Fruit fly (Drosophila melanogaster) whole organism, embryonic: Measurements from ENCODE around the gene CG17768.
A peak's percentile ranks its signal among the peaks of the same experiment; 100 is the strongest.

Source experiments
- Abd-B ChIP-seq: fragments of 200-800 bp; sonication (Bioruptor generic); optimal IDR thresholded peaks from 2 replicates; lab custom pipeline; 2018; ENCODE audit warnings: missing biosample characterization, mild to moderate bottlenecking, missing genetic modification characterization, moderate library complexity
- Aef1 ChIP-seq: fragments of 200-800 bp; sonication (Bioruptor generic); IDR thresholded peaks from 3 replicates; pipeline ENCODE4 v1.3.6; 2022; ENCODE audit warnings: missing biosample characterization, missing genetic modification characterization
- CG1024 ChIP-seq: fragments of 200-800 bp; sonication (Bioruptor generic); IDR thresholded peaks from 2 replicates; pipeline ENCODE4 v1.3.6; 2022; ENCODE audit warnings: missing biosample characterization, missing genetic modification characterization
- CG11398 ChIP-seq: fragments of 200-800 bp; sonication (Bioruptor generic); optimal IDR thresholded peaks from 2 replicates; lab custom pipeline; 2016; ENCODE audit warnings: missing biosample characterization, missing genetic modification characterization
- CG12391 ChIP-seq: fragments of 200-800 bp; sonication (Bioruptor generic); optimal IDR thresholded peaks from 3 replicates; lab custom pipeline; 2018; ENCODE audit warnings: missing biosample characterization, mild to moderate bottlenecking, missing genetic modification characterization, moderate library complexity
- CG12659 ChIP-seq: fragments of 200-800 bp; sonication (Bioruptor generic); optimal IDR thresholded peaks from 3 replicates; lab custom pipeline; 2017; ENCODE audit warnings: mild to moderate bottlenecking, missing biosample characterization, missing genetic modification reagents, missing genetic modification characterization
- CG14710 ChIP-seq: fragments of 200-800 bp; sonication (Bioruptor generic); optimal IDR thresholded peaks from 3 replicates; lab custom pipeline; 2019; ENCODE audit warnings: missing biosample characterization, mild to moderate bottlenecking, missing genetic modification characterization, moderate library complexity
- CG15514 ChIP-seq: fragments of 200-800 bp; sonication (Bioruptor generic); optimal IDR thresholded peaks from 3 replicates; lab custom pipeline; 2017; ENCODE audit warnings: missing biosample characterization, missing genetic modification characterization, mild to moderate bottlenecking, moderate library complexity, missing genetic modification reagents
- CG1647 ChIP-seq: fragments of 200-800 bp; sonication (Bioruptor generic); optimal IDR thresholded peaks from 3 replicates; lab custom pipeline; 2016; ENCODE audit warnings: missing biosample characterization, missing genetic modification characterization
- CG17361 ChIP-seq: fragments of 200-800 bp; sonication (Bioruptor generic); IDR thresholded peaks from 3 replicates; pipeline ENCODE4 v1.3.6; 2022; ENCODE audit warnings: missing biosample characterization, missing genetic modification characterization
- CG17802 ChIP-seq: fragments of 200-800 bp; sonication (Bioruptor generic); optimal IDR thresholded peaks from 2 replicates; lab custom pipeline; 2018; ENCODE audit warnings: missing biosample characterization, mild to moderate bottlenecking, missing genetic modification characterization, moderate library complexity
- CG18262 ChIP-seq: fragments of 200-800 bp; optimal IDR thresholded peaks from 3 replicates; lab custom pipeline; 2019; ENCODE audit warnings: missing biosample characterization, mild to moderate bottlenecking, missing genetic modification characterization, moderate library complexity
- CG2116 ChIP-seq: fragments of 200-800 bp; sonication (Bioruptor generic); optimal IDR thresholded peaks from 3 replicates; lab custom pipeline; 2018; ENCODE audit warnings: missing biosample characterization, mild to moderate bottlenecking, missing genetic modification characterization
- CG3281 ChIP-seq: fragments of 200-800 bp; sonication (Bioruptor generic); optimal IDR thresholded peaks from 3 replicates; lab custom pipeline; 2017; ENCODE audit warnings: missing biosample characterization, mild to moderate bottlenecking, missing genetic modification characterization
- CG3847 ChIP-seq: fragments of 200-800 bp; sonication (Bioruptor generic); IDR thresholded peaks from 2 replicates; pipeline ENCODE4 v1.3.6; 2022; ENCODE audit warnings: missing biosample characterization, missing genetic modification characterization
- CG4328 ChIP-seq: fragments of 200-800 bp; sonication (Bioruptor generic); optimal IDR thresholded peaks from 3 replicates; lab custom pipeline; 2017; ENCODE audit warnings: missing biosample characterization, missing genetic modification reagents, missing genetic modification characterization
- CG4617 ChIP-seq: fragments of 200-800 bp; sonication (Bioruptor generic); optimal IDR thresholded peaks from 3 replicates; lab custom pipeline; 2016; ENCODE audit warnings: missing biosample characterization, missing genetic modification characterization, borderline replicate concordance
- CG6791 ChIP-seq: fragments of 200-800 bp; sonication (Bioruptor generic); IDR thresholded peaks from 3 replicates; pipeline ENCODE4 v1.3.6; 2022; ENCODE audit warnings: missing biosample characterization, missing genetic modification characterization; ENCODE audit not compliant: partially characterized antibody
- CG7357 ChIP-seq: fragments of 200-800 bp; sonication (Bioruptor generic); IDR thresholded peaks from 3 replicates; pipeline ENCODE4 v1.3.6; 2022; ENCODE audit warnings: missing biosample characterization, missing genetic modification characterization
- CG8924 ChIP-seq: fragments of 200-800 bp; optimal IDR thresholded peaks from 3 replicates; lab custom pipeline; 2019; ENCODE audit warnings: missing biosample characterization, mild to moderate bottlenecking, missing genetic modification characterization, moderate library complexity
- Deaf1 ChIP-seq: fragments of 200-800 bp; optimal IDR thresholded peaks from 3 replicates; lab custom pipeline; 2019; ENCODE audit warnings: missing biosample characterization, mild to moderate bottlenecking, missing genetic modification characterization, moderate library complexity
- Dfd ChIP-seq, 2 experiments: fragments of >200 bp; optimal IDR thresholded peaks; 2 replicates each; lab custom pipeline; 2017; ENCODE audit warnings: missing biosample characterization in 2 of 2, missing genetic modification characterization in 2 of 2
- Dp ChIP-seq: fragments of 200-800 bp; sonication (Bioruptor generic); optimal IDR thresholded peaks from 2 replicates; lab custom pipeline; 2018; ENCODE audit warnings: missing biosample characterization, mild to moderate bottlenecking, missing genetic modification characterization, moderate library complexity
- E2f2 ChIP-seq: fragments of 200-800 bp; sonication (Bioruptor generic); IDR thresholded peaks from 2 replicates; pipeline ENCODE4 v1.3.6; 2022; ENCODE audit warnings: missing biosample characterization, missing genetic modification characterization
- Eip74EF ChIP-seq, 2 experiments: fragments of 200-800 bp in 1 of 2; fragments of >200 bp in 1 of 2; sonication (Bioruptor generic) in 1 of 2; optimal IDR thresholded peaks; 2 replicates each; lab custom pipeline; 2017 to 2019; ENCODE audit warnings: missing biosample characterization in 2 of 2, missing genetic modification characterization in 2 of 2, mild to moderate bottlenecking in 1 of 2, moderate library complexity in 1 of 2
- H2.0 ChIP-seq: fragments of 200-800 bp; sonication (Bioruptor generic); IDR thresholded peaks from 2 replicates; pipeline ENCODE4 v1.3.6; 2022; ENCODE audit warnings: missing biosample characterization, missing genetic modification characterization
- HLH54F ChIP-seq: fragments of 200-800 bp; sonication (Bioruptor generic); optimal IDR thresholded peaks from 3 replicates; lab custom pipeline; 2016; ENCODE audit warnings: missing biosample characterization, missing genetic modification characterization
- HLHmδ ChIP-seq: fragments of 200-800 bp; sonication (Bioruptor generic); optimal IDR thresholded peaks from 2 replicates; lab custom pipeline; 2018; ENCODE audit warnings: missing biosample characterization, mild to moderate bottlenecking, missing genetic modification characterization, moderate library complexity
- MBD-R2 ChIP-seq: fragments of 200-800 bp; sonication (Bioruptor generic); IDR thresholded peaks from 2 replicates; pipeline ENCODE4 v1.3.6; 2022; ENCODE audit warnings: missing biosample characterization, missing genetic modification characterization
- MESR4 ChIP-seq: fragments of 200-800 bp; sonication (Bioruptor generic); optimal IDR thresholded peaks from 2 replicates; lab custom pipeline; 2018; ENCODE audit warnings: missing biosample characterization, mild to moderate bottlenecking, missing genetic modification characterization, moderate library complexity
- Mes4 ChIP-seq: fragments of 200-800 bp; sonication (Bioruptor generic); optimal IDR thresholded peaks from 2 replicates; lab custom pipeline; 2016; ENCODE audit warnings: missing biosample characterization, missing genetic modification characterization
- Nf-YC ChIP-seq: fragments of 200-800 bp; optimal IDR thresholded peaks from 3 replicates; lab custom pipeline; 2019; ENCODE audit warnings: missing biosample characterization, mild to moderate bottlenecking, missing genetic modification characterization, moderate library complexity
- Ptx1 ChIP-seq: fragments of 200-800 bp; sonication (Bioruptor generic); IDR thresholded peaks from 2 replicates; pipeline ENCODE4 v1.3.6; 2022; ENCODE audit warnings: missing biosample characterization, missing genetic modification characterization
- Rfx ChIP-seq: fragments of 200-800 bp; sonication (Bioruptor generic); IDR thresholded peaks from 2 replicates; pipeline ENCODE4 v1.3.6; 2022; ENCODE audit warnings: missing biosample characterization, missing genetic modification characterization
- Sry-β ChIP-seq: fragments of 200-800 bp; sonication (Bioruptor generic); optimal IDR thresholded peaks from 2 replicates; lab custom pipeline; 2018; ENCODE audit warnings: missing biosample characterization, mild to moderate bottlenecking, missing genetic modification characterization, moderate library complexity
- hb ChIP-seq: fragments of 200-800 bp; sonication (Bioruptor generic); IDR thresholded peaks from 3 replicates; pipeline ENCODE4 v1.3.6; 2022; ENCODE audit warnings: missing biosample characterization, missing genetic modification characterization; ENCODE audit not compliant: partially characterized antibody
- inv ChIP-seq: fragments of 200-800 bp; sonication (Bioruptor generic); IDR thresholded peaks from 2 replicates; pipeline ENCODE4 v1.3.6; 2022; ENCODE audit warnings: missing biosample characterization, missing genetic modification characterization; ENCODE audit not compliant: partially characterized antibody
- lola ChIP-seq, 3 experiments: fragments of >200 bp in 2 of 3; fragments of 200-800 bp in 1 of 3; sonication (Bioruptor generic) in 1 of 3; optimal IDR thresholded peaks; 2 replicates each; lab custom pipeline; 2017 to 2019; ENCODE audit warnings: missing biosample characterization in 3 of 3, missing genetic modification characterization in 3 of 3, mild to moderate bottlenecking in 1 of 3, moderate library complexity in 1 of 3
- lov ChIP-seq, 2 experiments: fragments of 200-800 bp in 1 of 2; fragments of >200 bp in 1 of 2; sonication (Bioruptor generic) in 1 of 2; IDR thresholded peaks in 1 of 2; optimal IDR thresholded peaks in 1 of 2; 2 replicates in 1 of 2; 3 replicates in 1 of 2; pipeline versions ENCODE4 v1.3.6 to Lab custom; 2017 to 2022; ENCODE audit warnings: missing biosample characterization in 1 of 2, missing genetic modification characterization in 1 of 2
- nerfin-1 ChIP-seq: fragments of 200-800 bp; sonication (Bioruptor generic); optimal IDR thresholded peaks from 3 replicates; lab custom pipeline; 2019; ENCODE audit warnings: missing biosample characterization, mild to moderate bottlenecking, missing genetic modification characterization, moderate library complexity
- otp ChIP-seq: fragments of 200-800 bp; sonication (Bioruptor generic); IDR thresholded peaks from 3 replicates; pipeline ENCODE4, ENCODE4 v1.3.6; 2022; ENCODE audit warnings: missing biosample characterization, missing genetic modification characterization
- peb ChIP-seq: fragments of 200-800 bp; sonication (Bioruptor generic); IDR thresholded peaks from 2 replicates; pipeline ENCODE4 v1.3.6; 2022; ENCODE audit warnings: missing biosample characterization, missing genetic modification characterization
- phol ChIP-seq: fragments of 200-800 bp; sonication (Bioruptor generic); optimal IDR thresholded peaks from 3 replicates; lab custom pipeline; 2018; ENCODE audit warnings: missing biosample characterization, mild to moderate bottlenecking, missing genetic modification characterization, moderate library complexity
- sima ChIP-seq: fragments of 200-800 bp; sonication (Bioruptor generic); optimal IDR thresholded peaks from 2 replicates; lab custom pipeline; 2016; ENCODE audit warnings: missing biosample characterization, missing genetic modification characterization
- ssp ChIP-seq: fragments of 200-800 bp; sonication (Bioruptor generic); IDR thresholded peaks from 2 replicates; pipeline ENCODE4 v1.3.6; 2022; ENCODE audit warnings: missing biosample characterization, missing genetic modification characterization
- vvl ChIP-seq: fragments of 200-800 bp; sonication (Bioruptor generic); IDR thresholded peaks from 2 replicates; pipeline ENCODE4 v1.3.6; 2022; ENCODE audit warnings: missing biosample characterization, missing genetic modification characterization

The CG17768 gene

dm6 chr2L:10422643-10423606, 17.9 kb upstream of the CG17768 start, which contains the start of the genes pie and Wdfy2 (continued):
- TF ChIP-seq MESR4 (GFP tag; lab: Kevin White, UChicago) (peak; percentile 67), CG18262 (tag; lab: Kevin White, UChicago) (peak; percentile 31), ssp (GFP tag; lab: Robert Waterston, UW) (peak; percentile 97), Sry-β (GFP tag; lab: Kevin White, UChicago) (peak; percentile 36), CG17802 (tag; lab: Kevin White, UChicago) (peak; percentile 92), CG17361 (GFP tag; lab: Robert Waterston, UW) (peak; percentile 56; the same call in 1 of the 3 replicates), CG1647 (GFP tag; lab: Kevin White, UChicago) (no peak), CG3847 (no peak), E2f2 (GFP tag; lab: Robert Waterston, UW) (peak; percentile 79), CG8924 (tag; lab: Kevin White, UChicago) (peak; percentile 10), CG11398 (GFP tag; lab: Kevin White, UChicago) (no peak), MBD-R2 (GFP tag; lab: Robert Waterston, UW) (peak; percentile 40; the same call in 1 of the 2 replicates), Deaf1 (tag; lab: Kevin White, UChicago) (no peak), Mes4 (GFP tag; lab: Kevin White, UChicago) (no peak), lola (GFP tag; optimal IDR thresholded peaks at IDR 0.05; lab: Kevin White, UChicago) (peak in 2 of 3 experiments; percentile 14 to 94), H2.0 (GFP tag; lab: Robert Waterston, UW) (no peak), Dfd (GFP tag; optimal IDR thresholded peaks at IDR 0.05; lab: Kevin White, UChicago) (peak in 1 of 2 experiments; percentile 66), vvl (GFP tag; lab: Robert Waterston, UW) (peak; percentile 12; the same call in 1 of the 2 replicates), CG12391 (tag; lab: Kevin White, UChicago) (peak; percentile 9), CG3281 (GFP tag; lab: Kevin White, UChicago) (no peak), CG2116 (GFP tag; lab: Kevin White, UChicago) (peak; percentile 77), Nf-YC (tag; lab: Kevin White, UChicago) (peak; percentile 1), CG6791 (GFP tag; lab: Robert Waterston, UW) (no peak), HLH54F (GFP tag; lab: Kevin White, UChicago) (no peak), CG14710 (tag; lab: Kevin White, UChicago) (peak; percentile 39), HLHmδ (no peak), otp (GFP tag; lab: Robert Waterston, UW) (no peak), hb (GFP tag; lab: Robert Waterston, UW) (no peak), nerfin-1 (tag; lab: Kevin White, UChicago) (peak; percentile 2), CG4617 (GFP tag; lab: Kevin White, UChicago) (peak; percentile 29), Rfx (GFP tag; lab: Robert Waterston, UW) (0 out of 2 replicates have a peak, but pooled peaks have one; percentile 13), CG4328 (no peak), Ptx1 (GFP tag; lab: Robert Waterston, UW) (0 out of 2 replicates have a peak, but pooled peaks have one; percentile 28), phol (tag; lab: Kevin White, UChicago) (peak; percentile 39), CG15514 (GFP tag; lab: Kevin White, UChicago) (peak; percentile 22), Eip74EF (GFP tag; optimal IDR thresholded peaks at IDR 0.05; lab: Kevin White, UChicago) (peak in 1 of 2 experiments; percentile 88), peb (no peak), sima (GFP tag; lab: Kevin White, UChicago) (no peak), CG1024 (peak; percentile 89), Abd-B (GFP tag; lab: Kevin White, UChicago) (peak; percentile 50), Dp (GFP tag; lab: Kevin White, UChicago) (peak; percentile 73), CG12659 (GFP tag; lab: Kevin White, UChicago) (peak; percentile 36), Aef1 (GFP tag; lab: Robert Waterston, UW) (peak; percentile 29; the same call in 1 of the 3 replicates), inv (GFP tag; lab: Robert Waterston, UW) (no peak), lov (optimal IDR thresholded peaks at IDR 0.05; lab: Kevin White, UChicago) (no peak), lov (GFP tag; IDR thresholded peaks at IDR 0.05; lab: Robert Waterston, UW) (no peak), CG7357 (GFP tag; lab: Robert Waterston, UW) (peak; percentile 97)
- TF ChIP-seq, all 482 proteins: peak for 46
